Fruit fly (Drosophila melanogaster) whole organism, wandering third instar larva: ENCODE results near the gene Ent2.

ENCODE experiments used
- CG32264 ChIP-seq: fragments of 200-800 bp; sonication (Bioruptor generic); optimal IDR thresholded peaks from 2 replicates; lab custom pipeline; 2016; ENCODE audit warnings: missing biosample characterization, missing genetic modification characterization
- GATAd ChIP-seq: sonication (Bioruptor generic); optimal IDR thresholded peaks from 2 replicates; lab custom pipeline; 2016; ENCODE audit warnings: missing biosample characterization, missing genetic modification characterization
- N ChIP-seq: fragments of >200 bp; optimal IDR thresholded peaks from 2 replicates; lab custom pipeline; 2018; ENCODE audit warnings: missing biosample characterization, missing external identifiers, missing genetic modification characterization
- dl ChIP-seq, 2 experiments: fragments of 175-275, 200-275 bp in 1 of 2; fragments of 200-275 bp in 1 of 2; sonication (Bioruptor generic); optimal IDR thresholded peaks; lab custom pipeline; 2018; ENCODE audit warnings: mild to moderate bottlenecking in 2 of 2, missing biosample characterization in 2 of 2, missing genetic modification characterization in 2 of 2, moderate library complexity in 2 of 2; ENCODE audit not compliant: partially characterized antibody in 2 of 2, insufficient read depth in 1 of 2
- jim ChIP-seq: fragments of 175-275, 200-325 bp; sonication (Bioruptor generic); optimal IDR thresholded peaks from 2 replicates; lab custom pipeline; 2016; ENCODE audit warnings: missing biosample characterization, mild to moderate bottlenecking, missing genetic modification characterization
- usp ChIP-seq: fragments of >200 bp; optimal IDR thresholded peaks from 2 replicates; lab custom pipeline; 2017; ENCODE audit warnings: missing biosample characterization, missing genetic modification characterization

DNA sequence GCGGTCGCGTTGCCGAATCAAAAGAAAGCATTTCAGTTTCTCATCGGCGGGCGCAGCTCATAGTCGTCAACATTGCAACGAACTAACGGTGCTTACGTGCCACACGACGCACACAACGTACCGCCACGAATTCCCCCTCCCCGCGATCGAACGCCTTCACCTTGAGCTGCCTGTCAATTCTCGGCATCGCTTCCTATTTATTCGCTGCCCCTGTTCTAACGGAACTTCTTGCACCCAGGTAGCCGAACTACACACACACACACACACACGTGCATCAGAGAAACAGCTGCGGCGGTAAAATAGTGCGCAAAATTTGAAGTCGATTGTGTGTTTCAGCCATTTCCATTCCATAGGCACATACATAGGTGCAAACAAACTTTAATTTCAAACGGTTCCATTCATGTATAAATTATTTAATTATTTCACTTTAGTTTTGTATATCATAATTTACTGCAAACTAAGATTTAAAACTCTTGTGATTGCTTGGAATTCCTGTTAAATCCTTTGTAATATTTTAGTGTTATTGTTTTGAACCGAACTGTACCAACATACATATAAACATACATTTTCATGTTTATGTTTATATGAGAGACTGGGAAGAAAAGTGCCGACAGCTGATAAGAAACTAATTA, 49.4 kb downstream of the Ent2 start:
- TF ChIP-seq GATAd (GFP tag; lab: Kevin White, UChicago) = no peak
- no peak for TF ChIP-seq N
- TF ChIP-seq CG32264 (GFP tag; lab: Kevin White, UChicago) = no peak
- TF ChIP-seq dl (GFP tag; optimal IDR thresholded peaks at IDR 0.05; lab: Kevin White, UChicago; ENCODE audit: insufficient read depth in 1 of 2, partially characterized antibody in 2 of 2) = no peak
- no peak for TF ChIP-seq jim (GFP tag; lab: Kevin White, UChicago)
- no peak for TF ChIP-seq usp (GFP tag; lab: Kevin White, UChicago)
